Fruit fly (Drosophila melanogaster): ENCODE results near the gene Ssb-c31a.

Gene Ssb-c31a

DNA sequence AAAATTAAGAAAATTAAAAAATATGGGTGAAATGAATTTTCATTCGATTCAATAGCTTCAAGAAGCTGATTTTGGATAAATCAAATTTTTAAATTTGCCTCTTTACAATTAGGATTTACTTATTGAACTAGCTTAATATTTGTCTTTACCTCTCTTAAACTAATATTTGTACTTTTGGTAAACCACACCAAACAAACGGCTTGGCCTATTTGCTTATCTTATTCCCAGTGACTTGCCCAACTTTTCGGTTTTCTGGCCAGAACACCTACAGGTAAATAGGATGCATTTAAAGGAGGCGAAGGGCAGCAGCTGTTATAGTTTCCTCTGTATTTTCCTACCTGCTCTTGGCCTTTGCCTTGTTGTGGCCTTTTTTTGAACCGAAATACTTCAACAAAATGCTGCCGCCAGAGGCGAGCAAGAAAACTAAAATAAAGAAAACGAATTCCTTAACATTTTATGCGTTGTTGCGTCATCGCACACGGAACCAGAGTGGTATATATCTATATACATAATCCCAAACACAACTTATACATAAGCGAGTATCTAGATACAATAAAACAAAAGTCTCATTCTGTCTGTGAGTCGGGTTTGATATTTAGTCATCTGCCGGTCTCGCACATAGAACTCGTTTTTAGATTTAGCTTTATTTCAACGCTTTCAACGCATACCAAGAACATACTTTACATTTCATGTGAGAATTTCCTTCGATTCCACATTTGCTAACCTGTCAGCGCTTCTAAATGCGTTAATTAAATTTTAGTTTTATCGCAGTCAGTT, 45.2 kb upstream of the Ssb-c31a start:
- TF ChIP-seq Dif (GFP tag; optimal IDR thresholded peaks at IDR 0.05; ENCODE audit: partially characterized antibody) (no peak), jim (GFP tag; optimal IDR thresholded peaks at IDR 0.05) (no peak), Hr83 (GFP tag; optimal IDR thresholded peaks at IDR 0.05; ENCODE audit: poor library complexity, severe bottlenecking) (no peak), N (GFP tag; optimal IDR thresholded peaks at IDR 0.05) (no peak), h (GFP tag; optimal IDR thresholded peaks at IDR 0.05) (no peak), sage (GFP tag; optimal IDR thresholded peaks at IDR 0.05) (no peak), brk (GFP tag; optimal IDR thresholded peaks at IDR 0.05) (no peak), fru (GFP tag; optimal IDR thresholded peaks at IDR 0.05) (no peak), Sp1 (GFP tag; optimal IDR thresholded peaks at IDR 0.05) (no peak), Jra (GFP tag; optimal IDR thresholded peaks at IDR 0.05) (no peak), dl (GFP tag; optimal IDR thresholded peaks at IDR 0.05; ENCODE audit: insufficient read depth in 1 of 2, partially characterized antibody in 2 of 2) (no peak)

DNA sequence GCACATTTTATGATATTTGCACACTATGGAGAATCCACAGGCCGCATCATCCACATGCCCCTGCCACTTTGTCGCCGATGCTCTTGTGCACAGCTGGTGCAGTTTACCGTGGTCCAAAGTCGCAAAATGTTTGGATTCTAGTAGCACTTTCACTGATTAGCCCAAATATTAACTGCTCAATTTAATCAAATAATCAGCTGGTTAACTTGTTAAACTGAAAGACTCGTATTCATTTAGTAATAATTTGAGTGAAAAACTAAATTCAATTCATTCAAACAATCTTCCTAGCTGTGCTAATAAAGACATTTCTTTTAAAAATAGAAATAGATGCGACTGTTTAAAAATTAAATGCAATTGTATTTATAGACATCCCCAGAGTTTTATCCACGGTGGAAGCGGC, 43.1 kb upstream of the Ssb-c31a start:
- TF ChIP-seq Mio (GFP tag; optimal IDR thresholded peaks at IDR 0.05) (no peak), Hr78 (GFP tag; optimal IDR thresholded peaks at IDR 0.05) (no peak), Myc (optimal IDR thresholded peaks at IDR 0.05) (no peak), brk (GFP tag; optimal IDR thresholded peaks at IDR 0.05) (no peak), OdsH (GFP tag; optimal IDR thresholded peaks at IDR 0.05) (no peak), psq (GFP tag; optimal IDR thresholded peaks at IDR 0.05) (no peak), dmrt93B (GFP tag; optimal IDR thresholded peaks at IDR 0.05) (no peak), HLH106 (tag; optimal IDR thresholded peaks at IDR 0.05) (no peak), CG9705 (GFP tag; optimal IDR thresholded peaks at IDR 0.05) (no peak), woc (GFP tag; optimal IDR thresholded peaks at IDR 0.05) (no peak), sv (GFP tag; optimal IDR thresholded peaks at IDR 0.05) (no peak), Dfd (GFP tag; optimal IDR thresholded peaks at IDR 0.05) (no peak), tai (GFP tag; optimal IDR thresholded peaks at IDR 0.05) (no peak), N (GFP tag; optimal IDR thresholded peaks at IDR 0.05) (no peak), Abd-B (GFP tag; optimal IDR thresholded peaks at IDR 0.05) (no peak), rgr (GFP tag; optimal IDR thresholded peaks at IDR 0.05) (no peak), GATAd (GFP tag; optimal IDR thresholded peaks at IDR 0.05) (no peak), CrebA (GFP tag; optimal IDR thresholded peaks at IDR 0.05; ENCODE audit: borderline replicate concordance) (no peak), ey (GFP tag; optimal IDR thresholded peaks at IDR 0.05) (no peak)

- TF ChIP-seq Hr83 (GFP tag; optimal IDR thresholded peaks at IDR 0.05; ENCODE audit: poor library complexity, severe bottlenecking) = no peak
- TF ChIP-seq Vsx2 (GFP tag; optimal IDR thresholded peaks at IDR 0.05; ENCODE audit: partially characterized antibody) = no peak
- TF ChIP-seq dmrt93B (GFP tag; optimal IDR thresholded peaks at IDR 0.05) = no peak
- TF ChIP-seq brk (GFP tag; optimal IDR thresholded peaks at IDR 0.05) = no peak
- no peak for TF ChIP-seq sage (GFP tag; optimal IDR thresholded peaks at IDR 0.05)
- TF ChIP-seq br (GFP tag; optimal IDR thresholded peaks at IDR 0.05) = no peak
- TF ChIP-seq Dif (GFP tag; optimal IDR thresholded peaks at IDR 0.05; ENCODE audit: partially characterized antibody) = no peak
- TF ChIP-seq jim (GFP tag; optimal IDR thresholded peaks at IDR 0.05) = no peak
- no peak for TF ChIP-seq Jra (GFP tag; optimal IDR thresholded peaks at IDR 0.05)
- no peak for TF ChIP-seq foxo (GFP tag; optimal IDR thresholded peaks at IDR 0.05)
- TF ChIP-seq OdsH (GFP tag; optimal IDR thresholded peaks at IDR 0.05) = no peak
- no peak for TF ChIP-seq CrebA (GFP tag; optimal IDR thresholded peaks at IDR 0.05; ENCODE audit: borderline replicate concordance)
- no peak for TF ChIP-seq HLH106 (tag; optimal IDR thresholded peaks at IDR 0.05)
- no peak for TF ChIP-seq usp (GFP tag; optimal IDR thresholded peaks at IDR 0.05)
- TF ChIP-seq h (GFP tag; optimal IDR thresholded peaks at IDR 0.05) = no peak
- no peak for TF ChIP-seq Rel (GFP tag; optimal IDR thresholded peaks at IDR 0.05)
- no peak for TF ChIP-seq Rel (tag; optimal IDR thresholded peaks at IDR 0.05)
- no peak for TF ChIP-seq dl (GFP tag; optimal IDR thresholded peaks at IDR 0.05; ENCODE audit: insufficient read depth in 1 of 2, partially characterized antibody in 2 of 2)
Measured at dm6 chr2L:8170600-8171182, 40.5 kb upstream of the Ssb-c31a start.

All from whole organism, wandering third instar larva.